Fruit fly (Drosophila melanogaster): ENCODE results near the gene Gfat2.

The Gfat2 gene

DNA sequence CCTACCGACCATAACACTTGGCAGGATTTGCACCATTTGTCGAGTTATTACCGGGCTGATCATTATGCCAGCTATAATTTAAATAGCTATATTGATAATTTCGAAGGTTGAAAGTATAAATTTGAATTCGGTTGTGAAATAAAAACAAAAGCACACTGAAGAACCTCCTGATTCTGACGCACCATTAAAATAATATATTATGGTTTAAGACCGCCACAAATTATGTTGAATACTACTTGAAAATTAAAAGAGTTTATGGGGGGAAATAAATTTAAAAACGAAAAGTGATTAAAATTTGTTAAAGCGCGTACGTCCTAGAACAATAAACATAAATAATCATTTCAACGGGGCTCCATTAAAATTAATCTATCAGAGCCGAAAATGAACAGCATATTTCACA lies 35.1 kb downstream of the Gfat2 start, which contains the start of gene CG12516:
Gene CG12516, minus strand, starts transcription at position 101 of the 400 bp plus-strand sequence.
- TF ChIP-seq cnc (optimal IDR thresholded peaks at IDR 0.05) (no peak), Hr96 (GFP tag; optimal IDR thresholded peaks at IDR 0.05) (no peak), tj (GFP tag; optimal IDR thresholded peaks at IDR 0.05) (no peak), toe (GFP tag; optimal IDR thresholded peaks at IDR 0.05) (no peak), CG7045 (GFP tag; optimal IDR thresholded peaks at IDR 0.05) (no peak), CG1620 (GFP tag; optimal IDR thresholded peaks at IDR 0.05) (no peak), kay (GFP tag; ENCODE audit: borderline replicate concordance) (no peak), CG33017 (tag; optimal IDR thresholded peaks at IDR 0.05) (no peak), CG7101 (tag; optimal IDR thresholded peaks at IDR 0.05) (no peak), CG12768 (GFP tag; optimal IDR thresholded peaks at IDR 0.05) (no peak), pad (GFP tag; optimal IDR thresholded peaks at IDR 0.05) (no peak), Clk (GFP tag; optimal IDR thresholded peaks at IDR 0.05) (no peak), bab1 (GFP tag; optimal IDR thresholded peaks at IDR 0.05) (no peak), Mnt (GFP tag; optimal IDR thresholded peaks at IDR 0.05) (no peak)

- TF ChIP-seq CG7045 (GFP tag; optimal IDR thresholded peaks at IDR 0.05): no peak
- no peak for TF ChIP-seq Hr96 (GFP tag; optimal IDR thresholded peaks at IDR 0.05)
- TF ChIP-seq CG14711 (tag; optimal IDR thresholded peaks at IDR 0.05): no peak
- no peak for TF ChIP-seq Clk (GFP tag; optimal IDR thresholded peaks at IDR 0.05)
- TF ChIP-seq toe (GFP tag; optimal IDR thresholded peaks at IDR 0.05): no peak
- TF ChIP-seq pad (GFP tag; optimal IDR thresholded peaks at IDR 0.05): no peak
- no peak for TF ChIP-seq CG11617 (GFP tag; optimal IDR thresholded peaks at IDR 0.05)
- no peak for TF ChIP-seq cnc (optimal IDR thresholded peaks at IDR 0.05)
- no peak for TF ChIP-seq CG7101 (tag; optimal IDR thresholded peaks at IDR 0.05)
- TF ChIP-seq ovo (GFP tag; optimal IDR thresholded peaks at IDR 0.05): no peak
- no peak for TF ChIP-seq CG1620 (GFP tag; optimal IDR thresholded peaks at IDR 0.05)
- no peak for TF ChIP-seq Crg-1 (GFP tag; optimal IDR thresholded peaks at IDR 0.05)
- no peak for TF ChIP-seq bab1 (GFP tag; optimal IDR thresholded peaks at IDR 0.05)
- TF ChIP-seq CG5204 (GFP tag; optimal IDR thresholded peaks at IDR 0.05): no peak
- TF ChIP-seq kay (GFP tag; ENCODE audit: borderline replicate concordance): no peak
- no peak for TF ChIP-seq cic (GFP tag; optimal IDR thresholded peaks at IDR 0.05)
- no peak for TF ChIP-seq tj (GFP tag; optimal IDR thresholded peaks at IDR 0.05)
- no peak for TF ChIP-seq CG33017 (tag; optimal IDR thresholded peaks at IDR 0.05)
- TF ChIP-seq Mnt (GFP tag; optimal IDR thresholded peaks at IDR 0.05): no peak
Observed at dm6 chr3R:28297513-28297912, 42.1 kb downstream of the Gfat2 start.

DNA sequence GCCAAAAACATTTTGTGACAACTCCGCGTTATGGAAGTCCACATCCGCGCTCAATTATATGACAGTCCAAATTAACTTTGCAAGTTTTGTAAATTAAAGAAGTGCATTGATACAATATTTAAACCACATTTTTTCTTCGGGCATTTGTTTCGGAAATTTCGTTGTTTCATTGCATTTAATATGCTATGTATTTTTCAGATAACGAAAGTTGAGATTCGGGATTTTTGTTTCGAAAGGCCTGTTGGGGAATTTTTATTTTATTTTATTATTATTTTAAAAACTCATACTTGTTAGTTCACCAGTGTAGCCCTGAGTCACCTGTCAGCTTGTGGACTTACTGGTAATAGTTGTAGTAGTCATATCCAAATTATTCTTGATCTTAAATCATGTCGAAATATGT lies 45.8 kb downstream of the Gfat2 start, which contains the start of gene UQCR-14L:
Gene UQCR-14L, plus strand, starts transcription at position 301 of the 400 bp plus-strand sequence.
- TF ChIP-seq Mnt (GFP tag; optimal IDR thresholded peaks at IDR 0.05) (no peak), ovo (GFP tag; optimal IDR thresholded peaks at IDR 0.05) (no peak), pad (GFP tag; optimal IDR thresholded peaks at IDR 0.05) (no peak), cnc (optimal IDR thresholded peaks at IDR 0.05) (no peak), kay (GFP tag; ENCODE audit: borderline replicate concordance) (no peak), CG7045 (GFP tag; optimal IDR thresholded peaks at IDR 0.05) (no peak), cic (GFP tag; optimal IDR thresholded peaks at IDR 0.05) (no peak), Crg-1 (GFP tag; optimal IDR thresholded peaks at IDR 0.05) (no peak), Clk (GFP tag; optimal IDR thresholded peaks at IDR 0.05) (no peak), CG7101 (tag; optimal IDR thresholded peaks at IDR 0.05) (no peak), CG33017 (tag; optimal IDR thresholded peaks at IDR 0.05) (no peak), tj (GFP tag; optimal IDR thresholded peaks at IDR 0.05) (no peak), bab1 (GFP tag; optimal IDR thresholded peaks at IDR 0.05) (no peak), toe (GFP tag; optimal IDR thresholded peaks at IDR 0.05) (no peak), Hr96 (GFP tag; optimal IDR thresholded peaks at IDR 0.05) (no peak)

DNA sequence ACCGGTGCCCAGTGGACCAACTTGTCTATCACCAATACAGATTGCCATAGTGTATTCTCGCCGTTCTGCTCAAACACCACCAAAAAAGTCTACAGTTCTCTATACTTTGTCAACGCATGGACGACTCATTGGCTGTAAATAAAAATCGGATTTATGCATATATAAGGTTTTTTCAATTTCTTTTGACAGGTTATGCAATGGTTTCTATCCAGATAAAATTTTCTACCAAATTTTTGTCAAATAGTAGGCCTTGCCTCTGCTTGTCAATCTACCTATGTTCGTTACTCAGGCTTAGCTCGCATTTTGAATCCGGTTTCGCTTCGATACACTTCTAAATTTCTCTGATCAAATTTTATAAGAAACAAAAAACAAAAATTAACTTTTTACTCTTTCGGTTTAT lies 47.1 kb downstream of the Gfat2 start, which contains the start of gene Mst98Cb:
Gene Mst98Cb, plus strand, starts transcription at position 301 of the 400 bp plus-strand sequence.
- TF ChIP-seq CG7045 (GFP tag; optimal IDR thresholded peaks at IDR 0.05) (no peak), cnc (optimal IDR thresholded peaks at IDR 0.05) (no peak), Hr96 (GFP tag; optimal IDR thresholded peaks at IDR 0.05) (no peak), CG14711 (tag; optimal IDR thresholded peaks at IDR 0.05) (no peak), bab1 (GFP tag; optimal IDR thresholded peaks at IDR 0.05) (no peak), Mnt (GFP tag; optimal IDR thresholded peaks at IDR 0.05) (no peak), ovo (GFP tag; optimal IDR thresholded peaks at IDR 0.05) (no peak), CG1620 (GFP tag; optimal IDR thresholded peaks at IDR 0.05) (no peak), CG33017 (tag; optimal IDR thresholded peaks at IDR 0.05) (no peak), Crg-1 (GFP tag; optimal IDR thresholded peaks at IDR 0.05) (no peak), Clk (GFP tag; optimal IDR thresholded peaks at IDR 0.05) (no peak), CG5204 (GFP tag; optimal IDR thresholded peaks at IDR 0.05) (no peak), cic (GFP tag; optimal IDR thresholded peaks at IDR 0.05) (no peak), CG7101 (tag; optimal IDR thresholded peaks at IDR 0.05) (no peak), kay (GFP tag; ENCODE audit: borderline replicate concordance) (no peak), pad (GFP tag; optimal IDR thresholded peaks at IDR 0.05) (no peak), tj (GFP tag; optimal IDR thresholded peaks at IDR 0.05) (no peak), CG11617 (GFP tag; optimal IDR thresholded peaks at IDR 0.05) (no peak), CG12768 (GFP tag; optimal IDR thresholded peaks at IDR 0.05) (no peak), toe (GFP tag; optimal IDR thresholded peaks at IDR 0.05) (no peak)

DNA sequence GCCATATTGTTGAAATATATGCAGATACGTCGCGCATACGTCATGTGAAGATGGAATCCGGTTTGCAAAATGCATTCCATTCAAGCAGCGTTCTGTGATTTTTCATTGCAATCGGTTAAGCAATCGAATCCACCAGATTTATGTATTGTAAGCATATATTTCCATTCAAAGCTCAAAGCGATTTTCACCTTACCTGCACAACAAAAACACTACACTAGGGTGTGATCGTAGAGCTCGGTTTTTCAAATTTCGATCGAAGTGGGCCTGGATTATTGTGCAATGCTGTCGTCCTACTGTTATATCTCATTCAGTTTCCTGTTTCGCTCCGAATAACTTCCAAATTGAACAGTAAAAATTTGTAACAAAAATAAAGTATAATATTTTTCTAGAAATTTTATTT lies 48.5 kb downstream of the Gfat2 start, which contains the start of gene Mst98Ca:
Gene Mst98Ca, plus strand, starts transcription at position 301 of the 400 bp plus-strand sequence.
- TF ChIP-seq CG5204 (GFP tag; optimal IDR thresholded peaks at IDR 0.05): no peak
- no peak for TF ChIP-seq Mnt (GFP tag; optimal IDR thresholded peaks at IDR 0.05)
